Worm (Caenorhabditis elegans) whole organism, midembryonic: Measurements from ENCODE around the gene myrf-1.

Experiments used
- T22C8.4 ChIP-seq: fragments of 200-800 bp; sonication (Bioruptor generic); IDR thresholded peaks from 2 replicates; pipeline ENCODE4 v1.3.6; 2022; ENCODE audit warnings: missing genetic modification characterization, missing compliant biosample characterization
- cog-1 ChIP-seq: sonication (generic microtip); optimal IDR thresholded peaks from 2 replicates; lab custom pipeline; 2016; ENCODE audit warnings: missing genetic modification characterization, missing compliant biosample characterization
- flt-1 ChIP-seq: fragments of 200-800 bp; sonication (Bioruptor generic); IDR thresholded peaks from 2 replicates; pipeline ENCODE4 v1.3.6; 2022; ENCODE audit warnings: missing genetic modification characterization, missing compliant biosample characterization
- klf-2 ChIP-seq: fragments of 200-800 bp; sonication (Bioruptor generic); conservative IDR thresholded peaks from 2 replicates; pipeline ENCODE4 v1.3.6; 2022; ENCODE audit warnings: missing genetic modification reagents, missing genetic modification characterization, missing compliant biosample characterization
- med-1 ChIP-seq: sonication (generic microtip); optimal IDR thresholded peaks from 2 replicates; lab custom pipeline; 2017; ENCODE audit warnings: missing genetic modification characterization, mild to moderate bottlenecking, missing compliant biosample characterization, antibody characterized with exemption, missing genetic modification reagents; ENCODE audit not compliant: insufficient read depth
- ref-1 ChIP-seq: fragments of 200-800 bp; sonication (Bioruptor generic); conservative IDR thresholded peaks from 2 replicates; pipeline ENCODE4 v1.3.6; 2022; ENCODE audit warnings: missing genetic modification reagents, missing genetic modification characterization, missing compliant biosample characterization
- tab-1 ChIP-seq: fragments of 200-800 bp; sonication (Bioruptor generic); IDR thresholded peaks from 2 replicates; pipeline ENCODE4 v1.3.6; 2022; ENCODE audit warnings: missing genetic modification characterization, missing compliant biosample characterization
- ztf-23 ChIP-seq: fragments of 200-800 bp; sonication (Bioruptor generic); IDR thresholded peaks from 2 replicates; pipeline ENCODE4 v1.3.6; 2022; ENCODE audit warnings: missing genetic modification reagents, missing genetic modification characterization, missing compliant biosample characterization
- ztf-29 ChIP-seq: fragments of 200-800 bp; sonication (Bioruptor generic); IDR thresholded peaks from 2 replicates; pipeline ENCODE4 v1.3.6; 2022; ENCODE audit warnings: missing genetic modification reagents, missing genetic modification characterization, missing compliant biosample characterization

DNA sequence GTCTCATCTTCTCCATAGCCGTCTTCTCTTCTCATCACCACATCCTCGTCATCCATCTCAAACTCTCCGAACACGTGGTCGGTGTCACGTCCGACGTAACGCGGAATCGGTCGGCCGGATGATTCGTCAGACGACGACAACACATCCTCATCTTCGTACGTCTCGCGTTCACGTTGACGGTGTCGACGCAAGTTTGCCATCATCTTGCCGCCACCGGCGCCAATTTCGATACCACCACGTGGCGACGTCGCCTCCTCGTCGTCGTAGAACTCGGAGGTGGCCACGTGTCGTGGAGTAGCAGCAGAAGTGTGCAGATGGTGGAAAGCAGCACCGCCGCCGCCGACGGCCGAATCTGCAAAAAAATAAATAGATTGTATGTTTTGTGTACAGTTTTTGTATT lies 45.0 kb upstream of the myrf-1 start:
- TF ChIP-seq ref-1 (GFP tag; lab: Robert Waterston, UW) = no peak
- no peak for TF ChIP-seq ztf-23
- TF ChIP-seq tab-1 (GFP tag; lab: Robert Waterston, UW) = no peak
- no peak for TF ChIP-seq klf-2 (GFP tag; lab: Robert Waterston, UW)
- no peak for TF ChIP-seq med-1 (GFP tag; lab: Kevin White, UChicago)
- TF ChIP-seq T22C8.4 (GFP tag; lab: Robert Waterston, UW) = no peak
- TF ChIP-seq cog-1 (tag; lab: Kevin White, UChicago) = no peak
- TF ChIP-seq flt-1 (GFP tag; lab: Robert Waterston, UW) = peak; percentile 61; the same call in 1 of the 2 replicates
- TF ChIP-seq ztf-29 (GFP tag; lab: Robert Waterston, UW) = no peak
